Worm (Caenorhabditis elegans) whole organism, L4 larva: Measurements from ENCODE around the gene Y43F8B.1.

Experiments used
- F26F4.8 ChIP-seq: fragments of 200-800 bp; sonication (Bioruptor generic); conservative IDR thresholded peaks from 2 replicates; pipeline ENCODE4 v1.3.6; 2022; ENCODE audit warnings: missing genetic modification characterization, missing compliant biosample characterization
- T26A8.4 ChIP-seq: fragments of 200-800 bp; sonication (Bioruptor generic); IDR thresholded peaks from 2 replicates; pipeline ENCODE4 v1.3.6; 2022; ENCODE audit warnings: missing genetic modification characterization, missing compliant biosample characterization
- Y48G9A.11 ChIP-seq: fragments of 200-800 bp; sonication (Bioruptor generic); IDR thresholded peaks from 2 replicates; pipeline ENCODE4 v1.3.6; 2022; ENCODE audit warnings: missing genetic modification reagents, missing genetic modification characterization, missing compliant biosample characterization
- ZK337.2 ChIP-seq: fragments of 200-800 bp; sonication (Bioruptor generic); IDR thresholded peaks from 2 replicates; pipeline ENCODE4 v1.3.6; 2022; ENCODE audit warnings: missing genetic modification reagents, missing genetic modification characterization, missing compliant biosample characterization
- ZK546.5 ChIP-seq, 2 experiments: sonication (generic microtip); optimal IDR thresholded peaks; 2 replicates each; lab custom pipeline; 2017; ENCODE audit warnings: missing biosample characterization in 2 of 2, missing genetic modification characterization in 2 of 2
- ama-1 ChIP-seq: fragments of 150-350 bp; optimal IDR thresholded peaks from 2 replicates; lab custom pipeline; 2014; ENCODE audit warnings: inconsistent platforms, mixed read lengths
- arid-1 ChIP-seq: fragments of 200-800 bp; sonication (Bioruptor generic); conservative IDR thresholded peaks from 2 replicates; pipeline ENCODE4 v1.3.6; 2022; ENCODE audit warnings: missing genetic modification reagents, missing genetic modification characterization, missing compliant biosample characterization
- ceh-20 ChIP-seq: fragments of 200-800 bp; sonication (Bioruptor generic); IDR thresholded peaks from 2 replicates; pipeline ENCODE4 v1.3.6; 2022; ENCODE audit warnings: missing genetic modification reagents, missing genetic modification characterization, missing compliant biosample characterization
- ceh-28 ChIP-seq: fragments of 150-350 bp; optimal IDR thresholded peaks from 2 replicates; lab custom pipeline; 2014; ENCODE audit warnings: missing biosample characterization, missing genetic modification reagents, missing genetic modification characterization
- ceh-32 ChIP-seq: sonication (generic microtip); optimal IDR thresholded peaks from 2 replicates; lab custom pipeline; 2016; ENCODE audit warnings: mild to moderate bottlenecking, missing genetic modification characterization, missing compliant biosample characterization; ENCODE audit not compliant: poor library complexity
- ceh-82 ChIP-seq: sonication (generic microtip); optimal IDR thresholded peaks from 2 replicates; lab custom pipeline; 2017; ENCODE audit warnings: missing biosample characterization, missing genetic modification characterization
- cey-2 ChIP-seq: sonication (generic microtip); optimal IDR thresholded peaks from 3 replicates; lab custom pipeline; 2017; ENCODE audit warnings: missing genetic modification characterization, mild to moderate bottlenecking, missing compliant biosample characterization, antibody characterized with exemption, borderline replicate concordance; ENCODE audit not compliant: insufficient read depth
- ctbp-1 ChIP-seq: fragments of 200-800 bp; sonication (Bioruptor generic); IDR thresholded peaks from 2 replicates; pipeline ENCODE4 v1.3.6; 2022; ENCODE audit warnings: missing genetic modification reagents, missing genetic modification characterization, missing compliant biosample characterization
- daf-16 ChIP-seq, 3 experiments: sonication (generic microtip); optimal IDR thresholded peaks; 2 replicates each; lab custom pipeline; 2016 to 2017; ENCODE audit warnings: missing genetic modification characterization in 3 of 3, missing genetic modification reagents in 3 of 3, mild to moderate bottlenecking in 2 of 3, missing compliant biosample characterization in 2 of 3, missing biosample characterization in 1 of 3, moderate library complexity in 1 of 3
- dmd-6 ChIP-seq: fragments of 200-800 bp; sonication (Bioruptor generic); IDR thresholded peaks from 2 replicates; pipeline ENCODE4 v1.3.6; 2022; ENCODE audit warnings: missing genetic modification reagents, missing genetic modification characterization, missing compliant biosample characterization
- dve-1 ChIP-seq: sonication (generic microtip); optimal IDR thresholded peaks from 2 replicates; lab custom pipeline; 2017; ENCODE audit warnings: antibody characterized with exemption, mild to moderate bottlenecking, missing genetic modification characterization, missing compliant biosample characterization; ENCODE audit not compliant: insufficient read depth
- hif-1 ChIP-seq, 2 experiments: sonication (generic microtip); optimal IDR thresholded peaks; 2 replicates each; lab custom pipeline; 2016 to 2017; ENCODE audit warnings: missing compliant biosample characterization in 2 of 2, missing genetic modification characterization in 2 of 2, missing genetic modification reagents in 2 of 2, missing genotype in 2 of 2, mild to moderate bottlenecking in 1 of 2
- hlh-11 ChIP-seq: fragments of 200-800 bp; sonication (Bioruptor generic); optimal IDR thresholded peaks from 2 replicates; lab custom pipeline; 2018; ENCODE audit warnings: mild to moderate bottlenecking, missing genetic modification characterization, missing compliant biosample characterization
- hlh-30 ChIP-seq: sonication (generic microtip); optimal IDR thresholded peaks from 2 replicates; lab custom pipeline; 2017; ENCODE audit warnings: antibody characterized with exemption, mild to moderate bottlenecking, missing genetic modification characterization, missing compliant biosample characterization; ENCODE audit not compliant: insufficient read depth
- jun-1 ChIP-seq: fragments of 150-350 bp; optimal IDR thresholded peaks from 2 replicates; lab custom pipeline; 2014; ENCODE audit warnings: missing biosample characterization, missing genetic modification reagents, missing genetic modification characterization
- lin-1 ChIP-seq: fragments of 200-800 bp; sonication (Bioruptor generic); IDR thresholded peaks from 2 replicates; pipeline ENCODE4 v1.3.6; 2022; ENCODE audit warnings: missing genetic modification reagents, missing genetic modification characterization, missing compliant biosample characterization
- lin-39 ChIP-seq: fragments of 150-350 bp; optimal IDR thresholded peaks from 2 replicates; lab custom pipeline; 2014; ENCODE audit warnings: missing biosample characterization, missing genetic modification reagents, missing genetic modification characterization
- lsy-2 ChIP-seq, 2 experiments: fragments of 150-350 bp in 1 of 2; sonication (generic microtip) in 1 of 2; optimal IDR thresholded peaks; 2 replicates each; lab custom pipeline; 2014 to 2017; ENCODE audit warnings: missing biosample characterization in 2 of 2, missing genetic modification characterization in 2 of 2
- madf-5 ChIP-seq, 2 experiments: fragments of 200-800 bp; sonication (Bioruptor generic); IDR thresholded peaks; 2 replicates each; pipeline ENCODE4 v1.3.6; 2022; ENCODE audit warnings: missing compliant biosample characterization in 2 of 2, missing genetic modification characterization in 2 of 2
- madf-9 ChIP-seq: fragments of 200-800 bp; sonication (Bioruptor generic); conservative IDR thresholded peaks from 2 replicates; pipeline ENCODE4 v1.3.6; 2022; ENCODE audit warnings: missing genetic modification reagents, missing genetic modification characterization, missing compliant biosample characterization
- mdl-1 ChIP-seq, 2 experiments: fragments of 150-350 bp in 1 of 2; sonication (generic microtip) in 1 of 2; optimal IDR thresholded peaks; 2 replicates each; lab custom pipeline; 2014 to 2017; ENCODE audit warnings: missing biosample characterization in 2 of 2, missing genetic modification characterization in 2 of 2
- mep-1 ChIP-seq: fragments of 150-350 bp; sonication (generic microtip); optimal IDR thresholded peaks from 3 replicates; lab custom pipeline; 2014; ENCODE audit warnings: missing biosample characterization, missing genetic modification characterization
- mes-2 ChIP-seq: sonication (generic microtip); optimal IDR thresholded peaks from 2 replicates; lab custom pipeline; 2016; ENCODE audit warnings: missing genotype, mild to moderate bottlenecking, missing genetic modification characterization, missing compliant biosample characterization; ENCODE audit not compliant: poor library complexity, severe bottlenecking
- nhr-10 ChIP-seq: fragments of 150-350 bp; optimal IDR thresholded peaks from 2 replicates; lab custom pipeline; 2014; ENCODE audit warnings: missing biosample characterization, missing genetic modification characterization
- nhr-102 ChIP-seq: sonication (generic microtip); optimal IDR thresholded peaks from 2 replicates; lab custom pipeline; 2016; ENCODE audit warnings: mild to moderate bottlenecking, missing genetic modification characterization, moderate library complexity, missing compliant biosample characterization
- nhr-237 ChIP-seq: sonication (generic microtip); optimal IDR thresholded peaks from 2 replicates; lab custom pipeline; 2017; ENCODE audit warnings: missing biosample characterization, missing genetic modification characterization
- nhr-41 ChIP-seq: fragments of 200-800 bp; sonication (Bioruptor generic); IDR thresholded peaks from 2 replicates; pipeline ENCODE4 v1.3.6; 2022; ENCODE audit warnings: missing genetic modification reagents, missing genetic modification characterization, missing compliant biosample characterization
- php-3 ChIP-seq: fragments of 200-800 bp; sonication (Bioruptor generic); IDR thresholded peaks from 2 replicates; pipeline ENCODE4 v1.3.6; 2022; ENCODE audit warnings: missing genetic modification reagents, missing genetic modification characterization, missing compliant biosample characterization
- pqm-1 ChIP-seq: sonication (generic microtip); optimal IDR thresholded peaks from 2 replicates; lab custom pipeline; 2017; ENCODE audit warnings: missing biosample characterization, missing genetic modification characterization
- saeg-2 ChIP-seq: fragments of 200-800 bp; sonication (Bioruptor generic); IDR thresholded peaks from 2 replicates; pipeline ENCODE4 v1.3.6; 2022; ENCODE audit warnings: missing genetic modification reagents, missing genetic modification characterization, missing compliant biosample characterization
- skn-1 ChIP-seq: fragments of 150-350 bp; optimal IDR thresholded peaks from 2 replicates; lab custom pipeline; 2014; ENCODE audit warnings: missing biosample characterization, missing genetic modification characterization
- snpc-1.2 ChIP-seq: fragments of 200-800 bp; sonication (Bioruptor generic); IDR thresholded peaks from 2 replicates; pipeline ENCODE4 v1.3.6; 2022; ENCODE audit warnings: missing genetic modification reagents, missing genetic modification characterization, missing compliant biosample characterization
- unc-130 ChIP-seq: sonication (generic microtip); optimal IDR thresholded peaks from 2 replicates; lab custom pipeline; 2016; ENCODE audit warnings: missing genetic modification reagents, missing genetic modification characterization, missing compliant biosample characterization
- unc-62 ChIP-seq, 3 experiments: fragments of 150-350 bp in 1 of 3; sonication (generic microtip); optimal IDR thresholded peaks in 2 of 3; peaks in 1 of 3; 1 replicate in 1 of 3; 2 replicates in 2 of 3; lab custom pipeline; 2014 to 2017; ENCODE audit warnings: missing biosample characterization in 3 of 3, missing genetic modification characterization in 3 of 3, missing genetic modification reagents in 3 of 3, missing genotype in 1 of 3
- zfp-2 ChIP-seq: sonication (generic microtip); optimal IDR thresholded peaks from 2 replicates; lab custom pipeline; 2016; ENCODE audit warnings: mild to moderate bottlenecking, missing genetic modification characterization, missing compliant biosample characterization
- zfp-3 ChIP-seq: fragments of 200-800 bp; sonication (Bioruptor generic); conservative IDR thresholded peaks from 2 replicates; pipeline ENCODE4 v1.3.6; 2022; ENCODE audit warnings: missing genetic modification reagents, missing genetic modification characterization, missing compliant biosample characterization
- zip-11 ChIP-seq: fragments of 200-800 bp; sonication (Bioruptor generic); IDR thresholded peaks from 2 replicates; pipeline ENCODE4 v1.3.6; 2022; ENCODE audit warnings: missing genetic modification characterization, missing compliant biosample characterization
- ztf-7 ChIP-seq: fragments of 150-350 bp; optimal IDR thresholded peaks from 2 replicates; lab custom pipeline; 2014; ENCODE audit warnings: missing biosample characterization, missing genetic modification characterization

The Y43F8B.1 gene

DNA sequence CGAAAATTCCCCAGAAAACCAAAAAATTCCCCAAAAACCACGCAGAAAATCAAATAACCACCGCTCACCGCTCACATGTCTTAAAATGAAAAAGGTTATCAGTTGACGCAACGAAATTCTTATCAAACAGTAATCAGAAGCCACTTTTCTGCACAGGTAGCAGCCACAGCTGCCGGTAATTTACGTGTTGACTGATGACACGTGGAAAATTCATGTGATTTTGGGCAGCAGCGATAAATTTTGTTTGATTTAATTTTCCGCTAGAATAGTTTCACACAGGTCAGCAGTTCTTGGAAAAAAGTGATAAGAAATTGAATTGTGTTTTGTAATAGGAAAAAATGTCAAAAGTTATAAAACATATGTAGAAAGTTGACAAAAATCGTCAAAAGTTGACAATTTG lies 18.4 kb downstream of the Y43F8B.1 start (continued):
- TF ChIP-seq lsy-2 (tag; optimal IDR thresholded peaks at IDR 0.05; lab: Kevin White, UChicago) = peak in 1 of 2 experiments; percentile 64
- peak in 1 of 2 experiments; percentile 17 for TF ChIP-seq hif-1 (tag; optimal IDR thresholded peaks at IDR 0.05; lab: Kevin White, UChicago)
- TF ChIP-seq dve-1 (tag; lab: Kevin White, UChicago) = peak; percentile 97
- peak in 1 of 2 experiments; percentile 59 for TF ChIP-seq daf-16 (GFP tag; optimal IDR thresholded peaks at IDR 0.05; lab: Kevin White, UChicago)
- TF ChIP-seq daf-16 (tag; optimal IDR thresholded peaks at IDR 0.05; lab: Kevin White, UChicago) = peak; percentile 98
- peak; percentile 49 for TF ChIP-seq mep-1 (tag; lab: Kevin White, UChicago)
- TF ChIP-seq cey-2 (tag; lab: Kevin White, UChicago) = peak; percentile 80
- no peak for TF ChIP-seq unc-130 (GFP tag; lab: Kevin White, UChicago)

DNA sequence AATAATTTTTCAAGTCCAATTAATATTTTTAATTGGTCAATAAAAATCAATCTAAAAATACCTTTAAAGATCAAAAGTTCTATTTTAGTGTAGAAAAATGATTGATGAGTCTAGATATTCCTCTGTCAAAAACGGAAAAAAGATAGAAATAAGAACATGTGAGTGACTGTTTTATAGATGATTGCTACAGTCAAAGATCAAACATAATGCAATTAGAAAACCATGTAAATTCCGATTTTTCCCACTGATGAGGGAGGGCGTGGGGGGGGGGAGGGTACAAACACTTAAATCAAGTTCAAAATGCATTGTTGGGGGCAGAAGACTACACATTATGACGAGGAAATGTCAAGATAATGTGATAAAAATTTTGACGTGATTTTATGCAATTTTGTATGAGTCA lies 19.8 kb downstream of the Y43F8B.1 start:
- TF ChIP-seq dmd-6 (GFP tag; lab: Robert Waterston, UW) (peak; percentile 33), hlh-30 (tag; lab: Kevin White, UChicago) (peak; percentile 6), ZK337.2 (GFP tag; lab: Robert Waterston, UW) (no peak), lin-39 (tag; lab: Kevin White, UChicago) (no peak), ceh-20 (GFP tag; lab: Robert Waterston, UW) (0 out of 2 replicates have a peak, but pooled peaks have one; percentile 16), nhr-10 (tag; lab: Kevin White, UChicago) (no peak)

DNA sequence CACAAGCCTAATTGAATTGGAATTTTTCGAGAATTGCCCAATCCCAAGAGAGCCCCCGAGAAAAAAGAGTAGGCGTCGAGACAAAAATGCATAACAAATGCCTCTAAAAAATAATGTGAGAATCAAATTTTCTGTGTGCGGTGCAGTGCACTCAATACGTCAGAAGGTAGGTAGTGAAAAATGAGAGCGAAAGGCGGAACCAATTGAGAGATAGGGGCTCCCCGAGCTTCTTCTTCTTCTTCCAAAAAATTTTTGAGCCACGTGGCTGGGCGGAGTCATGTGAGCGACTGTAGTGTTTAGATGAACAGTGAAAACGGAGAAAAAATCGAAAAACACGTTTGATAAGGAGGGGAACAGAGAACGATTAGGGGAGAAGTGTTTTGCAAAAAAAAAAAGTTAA lies 21.4 kb downstream of the Y43F8B.1 start:
- TF ChIP-seq nhr-10 (tag; lab: Kevin White, UChicago) = no peak
- TF ChIP-seq jun-1 (tag; lab: Kevin White, UChicago) = no peak
- peak in 1 of 2 experiments; percentile 38 for TF ChIP-seq unc-62 (GFP tag; optimal IDR thresholded peaks at IDR 0.05 in 1 of 2; lab: Kevin White, UChicago)
- no peak for TF ChIP-seq unc-62 (tag; optimal IDR thresholded peaks at IDR 0.05; lab: Kevin White, UChicago)
- peak; percentile 40 for TF ChIP-seq dve-1 (tag; lab: Kevin White, UChicago)
- peak; percentile 90 for TF ChIP-seq hlh-30 (tag; lab: Kevin White, UChicago)
- no peak for TF ChIP-seq T26A8.4 (GFP tag; lab: Robert Waterston, UW)
- no peak for TF ChIP-seq zfp-2 (tag; lab: Kevin White, UChicago)
- no peak for TF ChIP-seq Y48G9A.11 (GFP tag; lab: Robert Waterston, UW)
- no peak for TF ChIP-seq saeg-2
- no peak for TF ChIP-seq snpc-1.2 (GFP tag; lab: Robert Waterston, UW)
- peak in 1 of 2 experiments; percentile 23 for TF ChIP-seq lsy-2 (tag; optimal IDR thresholded peaks at IDR 0.05; lab: Kevin White, UChicago)
- no peak for TF ChIP-seq ztf-7 (tag; lab: Kevin White, UChicago)
- TF ChIP-seq madf-9 (GFP tag; lab: Robert Waterston, UW) = no peak
- no peak for TF ChIP-seq hif-1 (tag; optimal IDR thresholded peaks at IDR 0.05; lab: Kevin White, UChicago)
- 0 out of 2 replicates have a peak, but pooled peaks have one; percentile 35 for TF ChIP-seq php-3 (GFP tag; lab: Robert Waterston, UW)
- no peak for TF ChIP-seq ceh-28 (tag; lab: Kevin White, UChicago)
- TF ChIP-seq F26F4.8 (GFP tag; lab: Robert Waterston, UW) = no peak
- no peak for TF ChIP-seq zfp-3 (GFP tag; lab: Robert Waterston, UW)
- no peak for TF ChIP-seq lin-1
- no peak for TF ChIP-seq unc-130 (GFP tag; lab: Kevin White, UChicago)
- no peak for TF ChIP-seq ama-1 (lab: Kevin White, UChicago)
- no peak for TF ChIP-seq nhr-102 (tag; lab: Kevin White, UChicago)
- peak; percentile 80 for TF ChIP-seq hlh-11 (tag; lab: Kevin White, UChicago)
- peak; percentile 30 to 93 for TF ChIP-seq mdl-1 (tag; optimal IDR thresholded peaks at IDR 0.05; lab: Kevin White, UChicago)
- no peak for TF ChIP-seq ceh-32 (tag; lab: Kevin White, UChicago)
- TF ChIP-seq ceh-82 = no peak
- TF ChIP-seq nhr-41 (GFP tag; lab: Robert Waterston, UW) = no peak
- TF ChIP-seq skn-1 (tag; lab: Kevin White, UChicago) = no peak
- 0 out of 2 replicates have a peak, but pooled peaks have one; percentile 27 for TF ChIP-seq ctbp-1 (GFP tag; lab: Robert Waterston, UW)
- no peak for TF ChIP-seq madf-5 (GFP tag; IDR thresholded peaks at IDR 0.05; lab: Robert Waterston, UW)
- TF ChIP-seq nhr-237 (tag; lab: Kevin White, UChicago) = no peak
- peak; percentile 6 for TF ChIP-seq mes-2 (tag; lab: Kevin White, UChicago)
- TF ChIP-seq ZK546.5 (tag; optimal IDR thresholded peaks at IDR 0.05; lab: Kevin White, UChicago) = no peak
- TF ChIP-seq arid-1 (GFP tag; lab: Robert Waterston, UW) = no peak
- TF ChIP-seq zip-11 (GFP tag; lab: Robert Waterston, UW) = no peak
- no peak for TF ChIP-seq pqm-1 (tag; lab: Kevin White, UChicago)
- TF ChIP-seq daf-16 (GFP tag; optimal IDR thresholded peaks at IDR 0.05; lab: Kevin White, UChicago) = no peak
- TF ChIP-seq daf-16 (tag; optimal IDR thresholded peaks at IDR 0.05; lab: Kevin White, UChicago) = peak; percentile 55
